Worm (Caenorhabditis elegans) whole organism, L1 larva: ENCODE results near the gene T21D12.14.

Source experiments
- C16A3.4 ChIP-seq: fragments of 150-350 bp; optimal IDR thresholded peaks from 2 replicates; lab custom pipeline; 2014; ENCODE audit warnings: missing biosample characterization, missing genetic modification characterization
- C34B4.2 ChIP-seq: sonication (generic microtip); optimal IDR thresholded peaks from 2 replicates; lab custom pipeline; 2017; ENCODE audit warnings: mild to moderate bottlenecking, missing genetic modification characterization, missing compliant biosample characterization
- F16B12.6 ChIP-seq: fragments of 150-350 bp; optimal IDR thresholded peaks from 2 replicates; lab custom pipeline; 2014; ENCODE audit warnings: missing biosample characterization, missing genetic modification characterization
- aly-2 ChIP-seq: fragments of 150-350 bp; optimal IDR thresholded peaks from 2 replicates; lab custom pipeline; 2014; ENCODE audit warnings: missing biosample characterization, missing genetic modification characterization
- ceh-63 ChIP-seq: fragments of 200-800 bp; sonication (Bioruptor generic); optimal IDR thresholded peaks from 2 replicates; lab custom pipeline; 2018; ENCODE audit warnings: mild to moderate bottlenecking, missing genetic modification characterization, missing compliant biosample characterization
- ceh-8 ChIP-seq: fragments of 200-800 bp; sonication (Bioruptor generic); optimal IDR thresholded peaks from 2 replicates; lab custom pipeline; 2018; ENCODE audit warnings: mild to moderate bottlenecking, missing genetic modification characterization, moderate library complexity, missing compliant biosample characterization
- ceh-82 ChIP-seq, 3 experiments: fragments of 150-350 bp in 1 of 3; sonication (generic microtip) in 2 of 3; optimal IDR thresholded peaks; 2 replicates each; lab custom pipeline; 2014 to 2017; ENCODE audit warnings: missing biosample characterization in 3 of 3, missing genetic modification characterization in 3 of 3
- ces-1 ChIP-seq: fragments of 150-350 bp; optimal IDR thresholded peaks from 2 replicates; lab custom pipeline; 2014; ENCODE audit warnings: missing biosample characterization, missing genetic modification reagents, missing genetic modification characterization
- dpl-1 ChIP-seq, 3 experiments: fragments of 150-350 bp in 2 of 3; sonication (generic microtip) in 1 of 3; optimal IDR thresholded peaks; 2 replicates each; lab custom pipeline; 2014 to 2017; ENCODE audit warnings: missing biosample characterization in 3 of 3, missing genetic modification characterization in 3 of 3, missing genetic modification reagents in 3 of 3
- efl-1 ChIP-seq, 4 experiments: fragments of 150-350 bp; optimal IDR thresholded peaks in 3 of 4; peaks in 1 of 4; 1 replicate in 1 of 4; 2 replicates in 3 of 4; lab custom pipeline; 2014; ENCODE audit warnings: missing biosample characterization in 2 of 4, missing genetic modification characterization in 2 of 4, missing genetic modification reagents in 2 of 4
- efl-3 ChIP-seq: fragments of 200-800 bp; sonication (Bioruptor generic); optimal IDR thresholded peaks from 2 replicates; lab custom pipeline; 2018; ENCODE audit warnings: mild to moderate bottlenecking, missing genetic modification characterization, missing compliant biosample characterization
- egl-13 ChIP-seq: sonication (generic microtip); optimal IDR thresholded peaks from 2 replicates; lab custom pipeline; 2016; ENCODE audit warnings: missing genotype, missing genetic modification reagents, missing genetic modification characterization, missing compliant biosample characterization
- elt-3 ChIP-seq, 6 experiments: fragments of 150-350 bp in 1 of 6; sonication (generic microtip); optimal IDR thresholded peaks; 2 replicates each; lab custom pipeline; 2017 to 2018; ENCODE audit warnings: missing biosample characterization in 6 of 6, missing genetic modification characterization in 6 of 6, inconsistent platforms in 1 of 6
- ets-5 ChIP-seq: fragments of 200-800 bp; sonication (Bioruptor generic); IDR thresholded peaks from 2 replicates; pipeline ENCODE4 v1.3.6; 2022; ENCODE audit warnings: missing genetic modification characterization, missing compliant biosample characterization
- fkh-8 ChIP-seq: sonication (generic microtip); optimal IDR thresholded peaks from 2 replicates; lab custom pipeline; 2016; ENCODE audit warnings: mild to moderate bottlenecking, missing genetic modification characterization, missing compliant biosample characterization
- fos-1 ChIP-seq: fragments of 150-350 bp; optimal IDR thresholded peaks from 2 replicates; lab custom pipeline; 2014; ENCODE audit warnings: missing biosample characterization, missing genetic modification characterization
- hlh-4 ChIP-seq: sonication (generic microtip); optimal IDR thresholded peaks from 2 replicates; lab custom pipeline; 2016; ENCODE audit warnings: mild to moderate bottlenecking, missing genetic modification characterization, missing compliant biosample characterization
- irx-1 ChIP-seq: sonication (generic microtip); optimal IDR thresholded peaks from 2 replicates; lab custom pipeline; 2016; ENCODE audit warnings: missing genetic modification characterization, missing compliant biosample characterization
- isw-1 ChIP-seq: fragments of 200-800 bp; sonication (Bioruptor generic); IDR thresholded peaks from 2 replicates; pipeline ENCODE4 v1.3.6; 2022; ENCODE audit warnings: missing genetic modification characterization, missing compliant biosample characterization
- lin-13 ChIP-seq: fragments of 150-350 bp; optimal IDR thresholded peaks from 2 replicates; lab custom pipeline; 2014; ENCODE audit warnings: missing biosample characterization, missing genetic modification reagents, missing genetic modification characterization
- lin-14 ChIP-seq: fragments of 200-800 bp; sonication (Bioruptor generic); optimal IDR thresholded peaks from 2 replicates; lab custom pipeline; 2018; ENCODE audit warnings: mild to moderate bottlenecking, missing genetic modification characterization, moderate library complexity, missing compliant biosample characterization
- lin-15B ChIP-seq: fragments of 150-350 bp; sonication (generic microtip); optimal IDR thresholded peaks from 3 replicates; lab custom pipeline; 2014; ENCODE audit warnings: missing biosample characterization, missing genetic modification characterization
- lin-35 ChIP-seq, 2 experiments: fragments of 150-350 bp; optimal IDR thresholded peaks; 2 replicates each; lab custom pipeline; 2014; ENCODE audit warnings: missing biosample characterization in 2 of 2, missing genetic modification characterization in 2 of 2, missing genetic modification reagents in 2 of 2
- lir-3 ChIP-seq: sonication (generic microtip); optimal IDR thresholded peaks from 2 replicates; lab custom pipeline; 2016; ENCODE audit warnings: mild to moderate bottlenecking, missing genetic modification characterization, moderate library complexity, missing compliant biosample characterization; ENCODE audit not compliant: poor library complexity
- lsy-2 ChIP-seq, 2 experiments: fragments of 150-350 bp; optimal IDR thresholded peaks; 2 replicates each; lab custom pipeline; 2014; ENCODE audit warnings: missing biosample characterization in 2 of 2, missing genetic modification characterization in 2 of 2
- mdl-1 ChIP-seq, 2 experiments: fragments of 150-350 bp; optimal IDR thresholded peaks; 2 replicates each; lab custom pipeline; 2014 to 2017; ENCODE audit warnings: missing biosample characterization in 2 of 2, missing genetic modification characterization in 2 of 2, inconsistent platforms in 1 of 2
- mef-2 ChIP-seq: fragments of 150-350 bp; optimal IDR thresholded peaks from 2 replicates; lab custom pipeline; 2014; ENCODE audit warnings: missing biosample characterization, missing genetic modification characterization
- mep-1 ChIP-seq: fragments of 150-350 bp; optimal IDR thresholded peaks from 2 replicates; lab custom pipeline; 2014; ENCODE audit warnings: missing biosample characterization, missing genetic modification characterization
- nhr-12 ChIP-seq: sonication (generic microtip); optimal IDR thresholded peaks from 2 replicates; lab custom pipeline; 2017; ENCODE audit warnings: missing biosample characterization, missing genetic modification characterization
- nhr-19 ChIP-seq: fragments of 200-800 bp; sonication (Bioruptor generic); conservative IDR thresholded peaks from 2 replicates; pipeline ENCODE4 v1.3.6; 2022; ENCODE audit warnings: missing genetic modification characterization, missing compliant biosample characterization
- nhr-20 ChIP-seq: sonication (generic microtip); optimal IDR thresholded peaks from 2 replicates; lab custom pipeline; 2016; ENCODE audit warnings: mild to moderate bottlenecking, missing genetic modification characterization, missing compliant biosample characterization
- nhr-47 ChIP-seq: sonication (generic microtip); optimal IDR thresholded peaks from 2 replicates; lab custom pipeline; 2016; ENCODE audit warnings: mild to moderate bottlenecking, missing genetic modification characterization, moderate library complexity, missing compliant biosample characterization
- nhr-71 ChIP-seq: sonication (generic microtip); optimal IDR thresholded peaks from 2 replicates; lab custom pipeline; 2016; ENCODE audit warnings: mild to moderate bottlenecking, missing genetic modification characterization, moderate library complexity, missing compliant biosample characterization
- nhr-77 ChIP-seq: fragments of 150-350 bp; optimal IDR thresholded peaks from 2 replicates; lab custom pipeline; 2014; ENCODE audit warnings: missing biosample characterization, missing genetic modification characterization
- nhr-85 ChIP-seq: sonication (generic microtip); peaks from one replicate; lab custom pipeline; 2016; ENCODE audit warnings: missing genetic modification characterization, inconsistent platforms, missing compliant biosample characterization
- nhr-90 ChIP-seq: sonication (generic microtip); optimal IDR thresholded peaks from 2 replicates; lab custom pipeline; 2016; ENCODE audit warnings: mild to moderate bottlenecking, missing genetic modification characterization, missing compliant biosample characterization; ENCODE audit not compliant: poor library complexity
- rnt-1 ChIP-seq: sonication (generic microtip); optimal IDR thresholded peaks from 2 replicates; lab custom pipeline; 2016; ENCODE audit warnings: mild to moderate bottlenecking, missing genetic modification characterization, moderate library complexity, missing compliant biosample characterization
- snpc-4 ChIP-seq: fragments of 150-350 bp; optimal IDR thresholded peaks from 2 replicates; lab custom pipeline; 2014; ENCODE audit warnings: missing biosample characterization, missing genetic modification characterization
- snu-23 ChIP-seq: sonication (generic microtip); optimal IDR thresholded peaks from 2 replicates; lab custom pipeline; 2016; ENCODE audit warnings: missing genetic modification characterization, missing compliant biosample characterization
- sox-4 ChIP-seq: sonication (generic microtip); optimal IDR thresholded peaks from 2 replicates; lab custom pipeline; 2016; ENCODE audit warnings: missing genetic modification characterization, missing compliant biosample characterization
- sptf-1 ChIP-seq: fragments of 150-350 bp; optimal IDR thresholded peaks from 2 replicates; lab custom pipeline; 2014; ENCODE audit warnings: missing biosample characterization, missing genetic modification characterization
- swsn-7 ChIP-seq: sonication (generic microtip); optimal IDR thresholded peaks from 2 replicates; lab custom pipeline; 2016; ENCODE audit warnings: missing genetic modification characterization, missing compliant biosample characterization
- tlp-1 ChIP-seq: fragments of 150-350 bp; optimal IDR thresholded peaks from 2 replicates; lab custom pipeline; 2014; ENCODE audit warnings: missing biosample characterization, missing genetic modification characterization
- unc-30 ChIP-seq: sonication (generic microtip); optimal IDR thresholded peaks from 2 replicates; lab custom pipeline; 2017; ENCODE audit warnings: missing biosample characterization, missing genetic modification characterization
- unc-86 ChIP-seq: sonication (generic microtip); optimal IDR thresholded peaks from 2 replicates; lab custom pipeline; 2016; ENCODE audit warnings: missing genetic modification characterization, missing compliant biosample characterization
- unc-98 ChIP-seq: fragments of 200-800 bp; sonication (Bioruptor generic); IDR thresholded peaks from 2 replicates; pipeline ENCODE4 v1.3.6; 2022; ENCODE audit warnings: missing genetic modification characterization, missing compliant biosample characterization
- vab-15 ChIP-seq: sonication (generic microtip); optimal IDR thresholded peaks from 2 replicates; lab custom pipeline; 2017; ENCODE audit warnings: missing genotype, mild to moderate bottlenecking, missing genetic modification characterization, missing compliant biosample characterization
- zag-1 ChIP-seq: fragments of 150-350 bp; optimal IDR thresholded peaks from 2 replicates; lab custom pipeline; 2014; ENCODE audit warnings: missing biosample characterization, missing genetic modification characterization
- ztf-11 ChIP-seq, 2 experiments: sonication (generic microtip); optimal IDR thresholded peaks; 2 replicates each; lab custom pipeline; 2016 to 2017; ENCODE audit warnings: missing genetic modification characterization in 2 of 2, missing biosample characterization in 1 of 2, missing compliant biosample characterization in 1 of 2

Gene T21D12.14

ce11 chrIV:325640-326039 lies 37.7 kb upstream of the T21D12.14 start:
- no peak for TF ChIP-seq vab-15 (tag; lab: Kevin White, UChicago)

ce11 chrIV:324759-325158 lies 36.8 kb upstream of the T21D12.14 start, which contains the start of gene drl-1:
Gene drl-1, plus strand, starts transcription at chrIV:325059.
- TF ChIP-seq hlh-4 (tag; lab: Kevin White, UChicago) (no peak), irx-1 (tag; lab: Kevin White, UChicago) (no peak), fos-1 (tag; lab: Kevin White, UChicago) (no peak), F16B12.6 (tag; lab: Kevin White, UChicago) (no peak), lin-14 (no peak), aly-2 (tag; lab: Kevin White, UChicago) (no peak), snpc-4 (tag; lab: Kevin White, UChicago) (no peak), tlp-1 (tag; lab: Kevin White, UChicago) (no peak), ceh-8 (GFP tag; lab: Kevin White, UChicago) (no peak), nhr-77 (no peak), ceh-63 (GFP tag; lab: Kevin White, UChicago) (no peak), lin-35 (GFP tag; optimal IDR thresholded peaks at IDR 0.05; lab: Kevin White, UChicago) (no peak), lir-3 (no peak)

- TF ChIP-seq isw-1 (no peak), sptf-1 (tag; lab: Kevin White, UChicago) (no peak), unc-98 (no peak), sox-4 (tag; lab: Kevin White, UChicago) (no peak), unc-30 (tag; lab: Kevin White, UChicago) (no peak), nhr-12 (tag; lab: Kevin White, UChicago) (no peak), nhr-77 (peak; percentile 36), irx-1 (tag; lab: Kevin White, UChicago) (no peak), lin-35 (GFP tag; optimal IDR thresholded peaks at IDR 0.05; lab: Kevin White, UChicago) (peak; percentile 18 to 69), C16A3.4 (peak; percentile 68), snu-23 (GFP tag; lab: Kevin White, UChicago) (peak; percentile 60), egl-13 (no peak), fos-1 (tag; lab: Kevin White, UChicago) (no peak), ces-1 (GFP tag; lab: Kevin White, UChicago) (no peak), mef-2 (tag; lab: Kevin White, UChicago) (no peak), elt-3 (tag; optimal IDR thresholded peaks at IDR 0.05; lab: Kevin White, UChicago) (peak in 1 of 6 experiments; percentile 18), nhr-71 (tag; lab: Kevin White, UChicago) (no peak), efl-1 (optimal IDR thresholded peaks at IDR 0.05; lab: Kevin White, UChicago) (peak in 1 of 2 experiments; percentile 35), efl-1 (GFP tag; optimal IDR thresholded peaks at IDR 0.05 in 1 of 2; lab: Kevin White, UChicago) (peak; percentile 12 to 80), ceh-8 (GFP tag; lab: Kevin White, UChicago) (no peak), nhr-90 (tag; lab: Kevin White, UChicago) (peak; percentile 34), nhr-19 (GFP tag; lab: Robert Waterston, UW) (peak; percentile 45), lsy-2 (tag; optimal IDR thresholded peaks at IDR 0.05; lab: Kevin White, UChicago) (peak; percentile 35 to 61), lin-15B (tag; lab: Kevin White, UChicago) (no peak), dpl-1 (GFP tag; optimal IDR thresholded peaks at IDR 0.05; lab: Kevin White, UChicago) (peak in 1 of 3 experiments; percentile 34), fkh-8 (no peak), ztf-11 (tag; optimal IDR thresholded peaks at IDR 0.05; lab: Kevin White, UChicago) (no peak), nhr-20 (tag; lab: Kevin White, UChicago) (peak; percentile 34), lin-13 (peak; percentile 22), efl-3 (GFP tag; lab: Kevin White, UChicago) (no peak), nhr-85 (peak; percentile 68), C34B4.2 (tag; lab: Kevin White, UChicago) (no peak), unc-86 (tag; lab: Kevin White, UChicago) (no peak), mep-1 (peak; percentile 56), rnt-1 (tag; lab: Kevin White, UChicago) (peak; percentile 66), mdl-1 (tag; optimal IDR thresholded peaks at IDR 0.05; lab: Kevin White, UChicago) (peak in 1 of 2 experiments; percentile 30), ceh-82 (tag; optimal IDR thresholded peaks at IDR 0.05; lab: Kevin White, UChicago) (peak in 1 of 3 experiments; percentile 29), swsn-7 (tag; lab: Kevin White, UChicago) (peak; percentile 20), ets-5 (GFP tag; lab: Robert Waterston, UW) (no peak), nhr-47 (tag; lab: Kevin White, UChicago) (peak; percentile 35), zag-1 (tag; lab: Kevin White, UChicago) (no peak)
Measured at ce11 chrIV:322497-322896, 34.6 kb upstream of the T21D12.14 start, which contains the start of gene grl-26. Gene grl-26, minus strand, starts transcription at chrIV:322814.
